Worm (Caenorhabditis elegans) whole organism, young adult: ENCODE results near the gene T28H11.8.
"Not testable (repeated sequence)": the region's sequence is repeated elsewhere in the genome, so short reads cannot be mapped to it uniquely, and the experiment has no call there.

Experiments used
- B0035.1 ChIP-seq: sonication (generic microtip); optimal IDR thresholded peaks from 2 replicates; lab custom pipeline; 2016; ENCODE audit warnings: missing genetic modification characterization, mild to moderate bottlenecking, missing compliant biosample characterization, missing genotype, missing genetic modification reagents
- D2030.7 ChIP-seq: fragments of 200-800 bp; sonication (Bioruptor generic); IDR thresholded peaks from 2 replicates; pipeline ENCODE4 v1.3.6; 2022; ENCODE audit warnings: missing genetic modification reagents, missing genetic modification characterization, missing compliant biosample characterization
- F39B2.1 ChIP-seq: fragments of 200-800 bp; sonication (Bioruptor generic); IDR thresholded peaks from 2 replicates; pipeline ENCODE4 v1.3.6; 2022; ENCODE audit warnings: missing genetic modification reagents, missing genetic modification characterization, missing compliant biosample characterization
- F57A8.1 ChIP-seq: fragments of 200-800 bp; sonication (Bioruptor generic); optimal IDR thresholded peaks from 2 replicates; lab custom pipeline; 2018; ENCODE audit warnings: mild to moderate bottlenecking, missing genetic modification characterization, moderate library complexity, missing compliant biosample characterization
- T07F8.4 ChIP-seq: sonication (generic microtip); optimal IDR thresholded peaks from 2 replicates; lab custom pipeline; 2016; ENCODE audit warnings: mild to moderate bottlenecking, missing genetic modification characterization, moderate library complexity, missing compliant biosample characterization
- Y56A3A.18 ChIP-seq: fragments of 200-800 bp; sonication (Bioruptor generic); IDR thresholded peaks from 2 replicates; pipeline ENCODE4 v1.3.6; 2022; ENCODE audit warnings: missing genetic modification reagents, missing genetic modification characterization, missing compliant biosample characterization
- Y67H2A.10 ChIP-seq: fragments of 200-800 bp; sonication (Bioruptor generic); conservative IDR thresholded peaks from 2 replicates; pipeline ENCODE4 v1.3.6; 2022; ENCODE audit warnings: missing genetic modification reagents, missing genetic modification characterization, missing compliant biosample characterization
- ZK185.1 ChIP-seq: sonication (generic microtip); optimal IDR thresholded peaks from 2 replicates; lab custom pipeline; 2016; ENCODE audit warnings: mild to moderate bottlenecking, missing genetic modification characterization, missing compliant biosample characterization; ENCODE audit not compliant: poor library complexity, severe bottlenecking
- ama-1 ChIP-seq, 3 experiments: fragments of 150-350 bp in 1 of 3; sonication (generic microtip) in 2 of 3; optimal IDR thresholded peaks; 2 replicates each; lab custom pipeline; 2014 to 2018; ENCODE audit warnings: missing biosample characterization in 2 of 3, missing genetic modification characterization in 2 of 3, missing genetic modification reagents in 2 of 3
- attf-5 ChIP-seq: fragments of 200-800 bp; sonication (Bioruptor generic); optimal IDR thresholded peaks from 2 replicates; lab custom pipeline; 2018; ENCODE audit warnings: mild to moderate bottlenecking, missing genetic modification characterization, missing compliant biosample characterization
- attf-6 ChIP-seq: fragments of 200-800 bp; sonication (Bioruptor generic); IDR thresholded peaks from 2 replicates; pipeline ENCODE4 v1.3.6; 2022; ENCODE audit warnings: missing genetic modification reagents, missing genetic modification characterization, missing compliant biosample characterization
- bed-1 ChIP-seq: fragments of 200-800 bp; sonication (Bioruptor generic); IDR thresholded peaks from 2 replicates; pipeline ENCODE4 v1.3.6; 2022; ENCODE audit warnings: missing genetic modification reagents, missing genetic modification characterization, missing compliant biosample characterization
- ceh-40 ChIP-seq: fragments of 200-800 bp; sonication (Bioruptor generic); IDR thresholded peaks from 2 replicates; pipeline ENCODE4 v1.3.6; 2022; ENCODE audit warnings: missing genetic modification characterization, missing compliant biosample characterization
- ceh-79 ChIP-seq: sonication (generic microtip); optimal IDR thresholded peaks from 2 replicates; lab custom pipeline; 2017; ENCODE audit warnings: mild to moderate bottlenecking, missing genetic modification characterization, missing compliant biosample characterization
- dox-1 ChIP-seq: fragments of 200-800 bp; sonication (Bioruptor generic); IDR thresholded peaks from 2 replicates; pipeline ENCODE4 v1.3.6; 2022; ENCODE audit warnings: missing genetic modification reagents, missing genetic modification characterization, missing compliant biosample characterization
- efl-1 ChIP-seq: fragments of 150-350 bp; optimal IDR thresholded peaks from 2 replicates; lab custom pipeline; 2014; ENCODE audit warnings: missing biosample characterization, missing genetic modification reagents, missing genetic modification characterization
- egl-18 ChIP-seq: fragments of 200-800 bp; sonication (Bioruptor generic); IDR thresholded peaks from 2 replicates; pipeline ENCODE4 v1.3.6; 2022; ENCODE audit warnings: missing genetic modification reagents, missing genetic modification characterization, missing compliant biosample characterization
- ekl-4 ChIP-seq: fragments of 200-800 bp; sonication (Bioruptor generic); IDR thresholded peaks from 2 replicates; pipeline ENCODE4 v1.3.6; 2022; ENCODE audit warnings: missing genetic modification reagents, missing genetic modification characterization, missing compliant biosample characterization
- hlh-26 ChIP-seq: fragments of 200-800 bp; sonication (Bioruptor generic); conservative IDR thresholded peaks from 2 replicates; pipeline ENCODE4 v1.3.6; 2022; ENCODE audit warnings: missing genetic modification reagents, missing genetic modification characterization, missing compliant biosample characterization
- hmg-1.2 ChIP-seq: fragments of 200-800 bp; sonication (Bioruptor generic); IDR thresholded peaks from 2 replicates; pipeline ENCODE4 v1.3.6; 2022; ENCODE audit warnings: missing genetic modification reagents, missing genetic modification characterization, missing compliant biosample characterization
- hrde-1 ChIP-seq: sonication (generic microtip); optimal IDR thresholded peaks from 2 replicates; lab custom pipeline; 2016; ENCODE audit warnings: missing genetic modification characterization, mild to moderate bottlenecking, missing compliant biosample characterization, moderate library complexity, missing genotype, missing genetic modification reagents, borderline replicate concordance
- hsf-1 ChIP-seq: fragments of 200-800 bp; sonication (Bioruptor generic); IDR thresholded peaks from 2 replicates; pipeline ENCODE4 v1.3.6; 2022; ENCODE audit warnings: missing genetic modification reagents, missing genetic modification characterization, missing compliant biosample characterization
- lag-1 ChIP-seq: fragments of 200-800 bp; sonication (Bioruptor generic); IDR thresholded peaks from 2 replicates; pipeline ENCODE4 v1.3.6; 2022; ENCODE audit warnings: missing genetic modification reagents, missing genetic modification characterization, missing compliant biosample characterization
- lin-35 ChIP-seq, 3 experiments: fragments of 150-350 bp in 2 of 3; sonication (generic microtip) in 1 of 3; optimal IDR thresholded peaks; 2 replicates each; lab custom pipeline; 2014 to 2018; ENCODE audit warnings: missing biosample characterization in 3 of 3, missing genetic modification characterization in 3 of 3, missing genetic modification reagents in 3 of 3
- lsl-1 ChIP-seq: fragments of 200-800 bp; sonication (Bioruptor generic); optimal IDR thresholded peaks from 2 replicates; lab custom pipeline; 2018; ENCODE audit warnings: mild to moderate bottlenecking, missing genetic modification characterization, moderate library complexity, missing compliant biosample characterization
- mcd-1 ChIP-seq: fragments of 200-800 bp; sonication (Bioruptor generic); IDR thresholded peaks from 2 replicates; pipeline ENCODE4 v1.3.6; 2022; ENCODE audit warnings: missing genetic modification reagents, missing genetic modification characterization, missing compliant biosample characterization
- mel-28 ChIP-seq: sonication (generic microtip); optimal IDR thresholded peaks from 2 replicates; lab custom pipeline; 2016; ENCODE audit warnings: borderline replicate concordance, mild to moderate bottlenecking, missing genetic modification characterization, missing compliant biosample characterization
- mes-4 ChIP-seq: sonication (generic microtip); optimal IDR thresholded peaks from 2 replicates; lab custom pipeline; 2016; ENCODE audit warnings: missing genotype, missing genetic modification characterization, missing compliant biosample characterization
- nhr-80 ChIP-seq: sonication (generic microtip); optimal IDR thresholded peaks from 2 replicates; lab custom pipeline; 2016; ENCODE audit warnings: missing genetic modification characterization, missing compliant biosample characterization
- pha-4 ChIP-seq: fragments of 150-350 bp; sonication (generic microtip); optimal IDR thresholded peaks from 2 replicates; lab custom pipeline; 2014; ENCODE audit warnings: missing biosample characterization, missing genetic modification reagents, missing genetic modification characterization
- sdz-38 ChIP-seq: sonication (generic microtip); optimal IDR thresholded peaks from 2 replicates; lab custom pipeline; 2016; ENCODE audit warnings: missing genotype, missing genetic modification characterization, missing compliant biosample characterization
- snpc-1.1 ChIP-seq: sonication (generic microtip); optimal IDR thresholded peaks from 2 replicates; lab custom pipeline; 2017; ENCODE audit warnings: missing genetic modification characterization, mild to moderate bottlenecking, missing compliant biosample characterization, antibody characterized with exemption, moderate library complexity, missing genotype, missing genetic modification reagents; ENCODE audit not compliant: insufficient read depth
- snpc-1.3 ChIP-seq: sonication (generic microtip); optimal IDR thresholded peaks from 2 replicates; lab custom pipeline; 2017; ENCODE audit warnings: missing genetic modification characterization, mild to moderate bottlenecking, missing compliant biosample characterization, antibody characterized with exemption, moderate library complexity, missing genotype, missing genetic modification reagents; ENCODE audit not compliant: insufficient read depth
- sptf-2 ChIP-seq: fragments of 200-800 bp; sonication (Bioruptor generic); optimal IDR thresholded peaks from 2 replicates; lab custom pipeline; 2018; ENCODE audit warnings: mild to moderate bottlenecking, missing genetic modification characterization, missing compliant biosample characterization
- zim-3 ChIP-seq: sonication (generic microtip); optimal IDR thresholded peaks from 2 replicates; lab custom pipeline; 2017; ENCODE audit warnings: mild to moderate bottlenecking, missing genetic modification characterization, moderate library complexity, missing compliant biosample characterization
- ztf-18 ChIP-seq: sonication (generic microtip); optimal IDR thresholded peaks from 2 replicates; lab custom pipeline; 2016; ENCODE audit warnings: missing genotype, mild to moderate bottlenecking, missing genetic modification characterization, missing compliant biosample characterization
- ztf-22 ChIP-seq: fragments of 200-800 bp; sonication (Bioruptor generic); optimal IDR thresholded peaks from 2 replicates; lab custom pipeline; 2018; ENCODE audit warnings: mild to moderate bottlenecking, missing genetic modification characterization, moderate library complexity, missing compliant biosample characterization
- ztf-28 ChIP-seq: fragments of 200-800 bp; sonication (Bioruptor generic); IDR thresholded peaks from 2 replicates; pipeline ENCODE4 v1.3.6; 2022; ENCODE audit warnings: missing genetic modification reagents, missing genetic modification characterization, missing compliant biosample characterization
- ztf-3 ChIP-seq: fragments of 200-800 bp; sonication (Bioruptor generic); optimal IDR thresholded peaks from 2 replicates; lab custom pipeline; 2018; ENCODE audit warnings: mild to moderate bottlenecking, missing genetic modification characterization, missing compliant biosample characterization

The T28H11.8 gene

DNA sequence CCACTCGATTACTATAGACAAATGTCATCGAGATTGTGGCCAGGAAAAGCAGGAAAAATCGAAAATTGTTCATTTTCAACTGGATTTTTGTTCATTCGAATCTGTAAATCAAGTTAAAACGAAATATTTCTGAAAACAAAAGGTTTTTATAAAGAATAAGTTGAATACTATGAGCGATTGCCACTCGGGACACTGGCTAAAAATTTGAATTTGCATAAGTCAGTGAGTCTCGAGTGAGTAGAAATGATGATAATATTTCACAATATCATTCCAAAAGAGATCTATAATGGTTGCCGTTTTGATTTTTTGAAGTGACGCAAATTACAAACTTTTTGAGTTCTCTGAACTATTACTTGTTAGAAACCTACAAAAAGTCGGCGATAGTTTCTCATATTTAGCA, at the start of gene T28H11.8:
TSS of gene T28H11.8 (minus strand) at position 101 of the 400 bp plus-strand sequence.
- TF ChIP-seq dox-1 (GFP tag; lab: Robert Waterston, UW) (no peak), lag-1 (no peak)

DNA sequence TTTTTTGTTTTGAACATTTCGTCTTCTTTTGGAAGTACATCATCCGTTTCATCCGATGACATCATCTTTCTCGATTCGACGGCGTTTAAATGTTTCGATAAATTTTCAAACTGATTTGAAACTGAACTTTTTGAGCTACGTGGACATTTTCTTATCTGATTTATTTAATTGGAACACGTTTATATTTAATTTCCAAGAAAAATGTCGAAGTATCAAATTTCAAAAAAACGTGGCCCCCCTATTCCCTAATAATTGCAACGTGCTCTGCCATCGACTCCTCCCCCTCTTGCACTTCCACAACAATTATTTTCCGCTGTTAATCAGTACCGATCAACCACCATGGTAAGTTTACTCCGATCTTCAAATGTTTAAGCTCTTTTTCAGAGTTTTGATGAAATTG, 48.1 kb upstream of the T28H11.8 start, which contains the start of the genes R13H9.6 and rmd-6:
TSS of gene R13H9.6 (minus strand) at position 101 of the 400 bp plus-strand sequence.
TSS of gene rmd-6 (plus strand) at position 305 of the 400 bp plus-strand sequence.
- TF ChIP-seq ama-1 (optimal IDR thresholded peaks at IDR 0.05; lab: Kevin White, UChicago); ama-1 (GFP tag; optimal IDR thresholded peaks at IDR 0.05; lab: Kevin White, UChicago); D2030.7; nhr-80: not testable (repeated sequence)

DNA sequence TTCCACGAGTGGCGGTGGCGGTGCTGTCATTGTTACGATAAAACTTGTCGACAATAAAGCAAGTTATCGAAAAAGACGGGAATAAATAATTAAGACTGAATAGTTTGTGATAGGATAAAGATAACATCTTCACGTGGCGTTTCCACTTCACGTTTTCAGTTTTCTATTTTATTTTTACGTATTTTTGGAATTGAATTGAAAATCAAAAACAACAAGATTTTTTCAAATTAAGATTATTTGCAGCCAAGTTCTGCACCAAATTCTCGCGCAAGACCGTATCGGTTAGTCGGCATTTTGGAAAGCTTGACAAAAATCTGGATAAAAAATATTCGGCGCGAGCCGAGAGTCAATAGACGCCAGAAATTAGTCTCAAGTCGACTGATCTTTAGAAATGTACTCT, 46.5 kb upstream of the T28H11.8 start, which contains the start of gene ttbk-2.2:
TSS of gene ttbk-2.2 (minus strand) at position 101 of the 400 bp plus-strand sequence.
- not testable (repeated sequence) for TF ChIP-seq snpc-1.1 (tag; lab: Kevin White, UChicago); bed-1 (GFP tag; lab: Robert Waterston, UW); T07F8.4 (tag; lab: Kevin White, UChicago)
- TF ChIP-seq, all 124 proteins: peak for 0; not testable (repeated sequence) for 124

DNA sequence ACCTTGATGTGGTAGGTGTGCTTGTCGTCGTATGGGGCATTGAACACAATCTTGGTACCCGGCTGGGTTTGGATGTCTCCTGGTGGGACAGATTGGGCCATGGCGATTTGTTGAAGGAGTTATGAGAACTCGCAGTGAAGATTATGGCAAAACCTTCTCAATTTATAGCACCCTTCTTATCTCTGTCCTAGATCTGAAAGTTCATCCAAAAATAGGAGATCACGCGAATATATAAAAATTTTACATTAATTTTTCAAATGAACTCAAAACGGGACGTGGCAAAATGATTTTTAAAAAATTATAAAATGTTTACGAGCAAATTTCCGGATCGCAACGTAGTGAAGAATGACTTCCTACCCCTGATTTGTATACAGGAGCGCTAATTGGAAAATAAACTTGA, 44.5 kb upstream of the T28H11.8 start, which contains the start of gene msp-53:
TSS of gene msp-53 (minus strand) at position 101 of the 400 bp plus-strand sequence.
- not testable (repeated sequence) for TF ChIP-seq egl-18 (GFP tag; lab: Robert Waterston, UW); ZK185.1 (tag; lab: Kevin White, UChicago); hlh-26 (GFP tag; lab: Robert Waterston, UW)

DNA sequence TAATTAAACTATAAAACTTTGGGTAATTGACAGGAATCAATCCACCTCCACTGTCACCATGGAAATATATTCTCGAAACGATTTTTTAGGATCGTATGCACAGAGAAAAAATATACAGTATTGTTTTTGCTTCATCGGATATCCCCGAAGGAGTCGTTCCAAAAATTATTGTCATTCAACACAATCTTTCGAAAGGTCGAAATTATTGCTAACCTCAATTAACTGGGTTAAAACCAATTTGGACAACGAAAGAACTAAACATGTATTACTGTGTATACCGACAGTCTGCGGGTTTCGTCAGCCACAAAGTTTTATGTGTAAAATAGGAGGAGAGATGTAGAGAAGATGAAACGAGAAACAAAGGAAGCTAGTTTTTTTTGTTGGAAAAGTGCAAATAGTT, 42.9 kb upstream of the T28H11.8 start:
- TF ChIP-seq zim-3 (tag; lab: Kevin White, UChicago) (no peak), mes-4 (no peak), hmg-1.2 (GFP tag; lab: Robert Waterston, UW) (peak; percentile 75), sptf-2 (GFP tag; lab: Kevin White, UChicago) (no peak), efl-1 (GFP tag; lab: Kevin White, UChicago) (no peak), snpc-1.3 (tag; lab: Kevin White, UChicago) (peak; percentile 83), B0035.1 (tag; lab: Kevin White, UChicago) (no peak), mcd-1 (GFP tag; lab: Robert Waterston, UW) (no peak), pha-4 (no peak), Y56A3A.18 (GFP tag; lab: Robert Waterston, UW) (0 out of 2 replicates have a peak, but pooled peaks have one; percentile 60), ztf-22 (GFP tag; lab: Kevin White, UChicago) (no peak), hsf-1 (GFP tag; lab: Robert Waterston, UW) (peak; percentile 50; the same call in 1 of the 2 replicates), F57A8.1 (GFP tag; lab: Kevin White, UChicago) (no peak), ztf-28 (GFP tag; lab: Robert Waterston, UW) (no peak), F39B2.1 (GFP tag; lab: Robert Waterston, UW) (peak; percentile 47; the same call in 1 of the 2 replicates), attf-5 (GFP tag; lab: Kevin White, UChicago) (no peak), ztf-18 (no peak), hrde-1 (tag; lab: Kevin White, UChicago) (no peak), Y67H2A.10 (0 out of 2 replicates have a peak, but pooled peaks have one; percentile 7), ztf-3 (GFP tag; lab: Kevin White, UChicago) (no peak), ceh-40 (GFP tag; lab: Robert Waterston, UW) (no peak), lin-35 (GFP tag; optimal IDR thresholded peaks at IDR 0.05; lab: Kevin White, UChicago) (no peak), ekl-4 (GFP tag; lab: Robert Waterston, UW) (0 out of 2 replicates have a peak, but pooled peaks have one; percentile 44), mel-28 (tag; lab: Kevin White, UChicago) (no peak), attf-6 (GFP tag; lab: Robert Waterston, UW) (peak; percentile 95), ceh-79 (tag; lab: Kevin White, UChicago) (no peak), lsl-1 (GFP tag; lab: Kevin White, UChicago) (peak; percentile 29), sdz-38 (tag; lab: Kevin White, UChicago) (no peak)
